Fruit fly (Drosophila melanogaster): ENCODE measurements around the gene CG34164.

The CG34164 gene

DNA sequence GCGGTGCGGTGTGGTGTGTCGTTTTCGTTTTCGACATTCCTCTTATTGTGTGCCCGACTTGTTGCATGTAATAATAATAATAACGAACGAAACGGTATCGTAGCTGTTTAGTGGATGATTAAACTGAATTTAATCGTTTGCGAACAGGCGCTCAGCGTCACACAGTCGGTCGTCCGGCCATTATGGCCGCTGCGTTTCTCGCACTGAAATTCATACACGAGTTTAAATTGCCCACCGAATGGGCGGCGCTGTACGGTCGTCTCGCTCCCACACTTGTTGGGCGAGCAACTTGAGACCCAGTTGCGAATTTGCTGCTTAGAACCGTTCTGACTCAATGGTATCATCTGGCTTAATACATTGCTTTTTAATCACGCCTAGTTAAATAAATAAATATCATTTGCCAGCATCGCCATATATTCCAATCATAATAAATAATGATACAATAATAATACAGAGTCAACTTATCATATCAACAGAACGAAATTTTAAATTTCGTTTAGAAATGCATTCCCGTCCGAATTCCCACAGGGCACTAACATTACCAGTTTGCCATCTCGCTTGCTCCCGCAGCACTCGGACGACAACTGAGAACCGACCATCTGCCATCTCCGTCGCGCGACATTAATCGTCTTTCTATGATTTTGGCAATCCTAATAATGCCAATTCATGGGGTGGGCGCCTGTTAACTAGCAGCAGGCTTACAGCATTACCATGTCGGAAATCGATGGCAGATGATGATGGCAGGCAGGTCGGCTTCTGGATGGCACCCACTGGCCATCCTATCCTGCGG is 45.1 kb upstream of the CG34164 start (continued):
- TF ChIP-seq BEAF-32 (GFP tag; optimal IDR thresholded peaks at IDR 0.05) (peak; percentile 20), Neu2 (GFP tag; optimal IDR thresholded peaks at IDR 0.05; ENCODE audit: borderline replicate concordance) (no peak), onecut (GFP tag; IDR thresholded peaks at IDR 0.05) (peak; percentile 85), crp (GFP tag; optimal IDR thresholded peaks at IDR 0.05) (peak in 1 of 2 experiments; percentile 68), CG14710 (tag; optimal IDR thresholded peaks at IDR 0.05) (peak; percentile 86), crol (GFP tag; IDR thresholded peaks at IDR 0.05) (no peak), CG17328 (GFP tag; IDR thresholded peaks at IDR 0.05) (no peak), grn (GFP tag; optimal IDR thresholded peaks at IDR 0.05) (no peak), CG12744 (GFP tag; optimal IDR thresholded peaks at IDR 0.05) (peak; percentile 64), seq (GFP tag; IDR thresholded peaks at IDR 0.05) (no peak), gfzf (GFP tag; optimal IDR thresholded peaks at IDR 0.05) (no peak), CG11504 (tag; optimal IDR thresholded peaks at IDR 0.05) (peak; percentile 87), CG6683 (GFP tag; optimal IDR thresholded peaks at IDR 0.05) (peak; percentile 83), CG2120 (GFP tag; optimal IDR thresholded peaks at IDR 0.05) (peak; percentile 93), Ptx1 (GFP tag; IDR thresholded peaks at IDR 0.05) (no peak), CG12769 (tag; optimal IDR thresholded peaks at IDR 0.05) (peak; percentile 94), yki (optimal IDR thresholded peaks at IDR 0.05) (no peak), CG17361 (GFP tag; IDR thresholded peaks at IDR 0.05) (no peak), vvl (GFP tag; IDR thresholded peaks at IDR 0.05) (no peak), usp (GFP tag; optimal IDR thresholded peaks at IDR 0.05) (no peak), ind (GFP tag; optimal IDR thresholded peaks at IDR 0.05) (peak; percentile 92), CG30020 (tag; optimal IDR thresholded peaks at IDR 0.05) (peak; percentile 74), CG31388 (GFP tag; optimal IDR thresholded peaks at IDR 0.05) (peak; percentile 43), BtbVII (GFP tag; optimal IDR thresholded peaks at IDR 0.05) (peak; percentile 91), ranshi (GFP tag; IDR thresholded peaks at IDR 0.05) (no peak), gro (GFP tag; optimal IDR thresholded peaks at IDR 0.05) (no peak), nau (GFP tag; optimal IDR thresholded peaks at IDR 0.05) (peak; percentile 81), lilli (GFP tag; optimal IDR thresholded peaks at IDR 0.05) (peak; percentile 93), gcm2 (GFP tag; optimal IDR thresholded peaks at IDR 0.05) (no peak), CG11093 (GFP tag; IDR thresholded peaks at IDR 0.05) (peak; percentile 90), Atf-2 (GFP tag; optimal IDR thresholded peaks at IDR 0.05) (peak; percentile 47), lbe (GFP tag; optimal IDR thresholded peaks at IDR 0.05) (peak; percentile 63), ERR (GFP tag; optimal IDR thresholded peaks at IDR 0.05) (no peak), Xbp1 (GFP tag; optimal IDR thresholded peaks at IDR 0.05) (peak; percentile 91), NC2α (GFP tag; optimal IDR thresholded peaks at IDR 0.05) (peak; percentile 68), unpg (GFP tag; optimal IDR thresholded peaks at IDR 0.05) (peak; percentile 93), CG6765 (GFP tag; optimal IDR thresholded peaks at IDR 0.05) (peak; percentile 87), Spps (tag; optimal IDR thresholded peaks at IDR 0.05) (peak; percentile 81), CG1832 (GFP tag; optimal IDR thresholded peaks at IDR 0.05) (peak; percentile 91), CG9817 (tag; optimal IDR thresholded peaks at IDR 0.05) (peak; percentile 94), lola (GFP tag; optimal IDR thresholded peaks at IDR 0.05) (peak in 1 of 3 experiments; percentile 92), Sox100B (GFP tag; optimal IDR thresholded peaks at IDR 0.05) (peak; percentile 92), CG8281 (tag; optimal IDR thresholded peaks at IDR 0.05) (peak; percentile 82), CG12155 (GFP tag; optimal IDR thresholded peaks at IDR 0.05) (peak; percentile 85), CG18262 (tag; optimal IDR thresholded peaks at IDR 0.05) (peak; percentile 100), CG13894 (tag; optimal IDR thresholded peaks at IDR 0.05) (peak; percentile 88), CG2875 (GFP tag; optimal IDR thresholded peaks at IDR 0.05) (peak; percentile 67), phol (tag; optimal IDR thresholded peaks at IDR 0.05) (peak; percentile 91), salm (tag; optimal IDR thresholded peaks at IDR 0.05) (peak; percentile 73)
